Fruit fly (Drosophila melanogaster) whole organism, adult: ENCODE data around the gene TwdlW.

Experiments
- CG11617 ChIP-seq: fragments of 200-800 bp; sonication (Bioruptor generic); optimal IDR thresholded peaks from 2 replicates; lab custom pipeline; 2017; ENCODE audit warnings: mild to moderate bottlenecking, missing biosample characterization, missing genetic modification reagents, missing genetic modification characterization
- CG12768 ChIP-seq: fragments of 200-800 bp; sonication (Bioruptor generic); optimal IDR thresholded peaks from 2 replicates; lab custom pipeline; 2017; ENCODE audit warnings: missing biosample characterization, missing genetic modification characterization, mild to moderate bottlenecking, moderate library complexity, missing genetic modification reagents
- CG14711 ChIP-seq: fragments of 200-800 bp; sonication (Bioruptor generic); optimal IDR thresholded peaks from 2 replicates; lab custom pipeline; 2018; ENCODE audit warnings: missing biosample characterization, mild to moderate bottlenecking, missing genetic modification characterization, moderate library complexity
- CG1620 ChIP-seq: fragments of 200-800 bp; sonication (Bioruptor generic); optimal IDR thresholded peaks from 2 replicates; lab custom pipeline; 2016; ENCODE audit warnings: missing biosample characterization, missing genetic modification characterization
- CG33017 ChIP-seq: fragments of 200-800 bp; sonication (Bioruptor generic); optimal IDR thresholded peaks from 2 replicates; lab custom pipeline; 2018; ENCODE audit warnings: missing biosample characterization, mild to moderate bottlenecking, missing genetic modification characterization, moderate library complexity
- CG5204 ChIP-seq: fragments of 200-800 bp; sonication (Bioruptor generic); optimal IDR thresholded peaks from 2 replicates; lab custom pipeline; 2016; ENCODE audit warnings: missing biosample characterization, missing genetic modification characterization
- CG7045 ChIP-seq: fragments of 200-800 bp; sonication (Bioruptor generic); optimal IDR thresholded peaks from 2 replicates; lab custom pipeline; 2017; ENCODE audit warnings: missing biosample characterization, mild to moderate bottlenecking, missing genetic modification characterization
- CG7101 ChIP-seq: fragments of 200-800 bp; sonication (Bioruptor generic); optimal IDR thresholded peaks from 2 replicates; lab custom pipeline; 2018; ENCODE audit warnings: missing biosample characterization, mild to moderate bottlenecking, missing genetic modification characterization, moderate library complexity
- Clk ChIP-seq: fragments of 200-800 bp; sonication (Bioruptor generic); optimal IDR thresholded peaks from 2 replicates; lab custom pipeline; 2017; ENCODE audit warnings: missing biosample characterization, missing genetic modification characterization
- Crg-1 ChIP-seq: fragments of 200-800 bp; sonication (Bioruptor generic); optimal IDR thresholded peaks from 2 replicates; lab custom pipeline; 2016; ENCODE audit warnings: missing biosample characterization, missing genetic modification characterization
- Hr96 ChIP-seq: fragments of 200-800 bp; sonication (Bioruptor generic); optimal IDR thresholded peaks from 2 replicates; lab custom pipeline; 2016; ENCODE audit warnings: missing biosample characterization, missing genetic modification characterization
- Mnt ChIP-seq: fragments of 200-800 bp; sonication (Bioruptor generic); optimal IDR thresholded peaks from 2 replicates; lab custom pipeline; 2016; ENCODE audit warnings: missing biosample characterization, mild to moderate bottlenecking, missing genetic modification characterization
- bab1 ChIP-seq: fragments of 200-800 bp; sonication (Bioruptor generic); optimal IDR thresholded peaks from 3 replicates; lab custom pipeline; 2019; ENCODE audit warnings: missing biosample characterization, mild to moderate bottlenecking, missing genetic modification characterization, moderate library complexity
- cic ChIP-seq: fragments of 200-800 bp; sonication (Bioruptor generic); optimal IDR thresholded peaks from 2 replicates; lab custom pipeline; 2017; ENCODE audit warnings: missing biosample characterization, mild to moderate bottlenecking, missing genetic modification characterization, moderate library complexity
- cnc ChIP-seq, 2 experiments: fragments of >200 bp; optimal IDR thresholded peaks; 2 replicates each; lab custom pipeline; 2017
- kay ChIP-seq: fragments of 200-800 bp; sonication (Bioruptor generic); peaks from one replicate; lab custom pipeline; 2016; ENCODE audit warnings: missing biosample characterization, missing genetic modification characterization, borderline replicate concordance
- ovo ChIP-seq: fragments of 200-800 bp; sonication (Bioruptor generic); optimal IDR thresholded peaks from 2 replicates; lab custom pipeline; 2016; ENCODE audit warnings: missing biosample characterization, missing genetic modification characterization
- pad ChIP-seq: fragments of 200-800 bp; sonication (Bioruptor generic); optimal IDR thresholded peaks from 3 replicates; lab custom pipeline; 2017; ENCODE audit warnings: missing biosample characterization, missing genetic modification characterization, mild to moderate bottlenecking, moderate library complexity, missing genetic modification reagents
- tj ChIP-seq: fragments of 200-800 bp; sonication (Bioruptor generic); optimal IDR thresholded peaks from 3 replicates; lab custom pipeline; 2017; ENCODE audit warnings: missing biosample characterization, mild to moderate bottlenecking, missing genetic modification characterization, moderate library complexity
- toe ChIP-seq: fragments of 200-800 bp; sonication (Bioruptor generic); optimal IDR thresholded peaks from 2 replicates; lab custom pipeline; 2016; ENCODE audit warnings: missing biosample characterization, missing genetic modification characterization

The TwdlW gene

dm6 chr3R:17142304-17142703, at the start of gene TwdlW:
TwdlW (minus strand) TSS chr3R:17142404.
- TF ChIP-seq CG11617 (no peak), kay (GFP tag; lab: Kevin White, UChicago) (no peak), CG14711 (no peak), CG7101 (no peak), pad (GFP tag; lab: Kevin White, UChicago) (no peak), cnc (optimal IDR thresholded peaks at IDR 0.05; lab: Kevin White, UChicago) (no peak), CG1620 (no peak), CG33017 (tag; lab: Kevin White, UChicago) (no peak), tj (no peak), Hr96 (GFP tag; lab: Kevin White, UChicago) (no peak), Crg-1 (GFP tag; lab: Kevin White, UChicago) (no peak), bab1 (GFP tag; lab: Kevin White, UChicago) (no peak), CG7045 (GFP tag; lab: Kevin White, UChicago) (no peak), Clk (GFP tag; lab: Kevin White, UChicago) (no peak), ovo (GFP tag; lab: Kevin White, UChicago) (no peak), cic (GFP tag; lab: Kevin White, UChicago) (no peak), CG12768 (GFP tag; lab: Kevin White, UChicago) (no peak), CG5204 (no peak)

- TF ChIP-seq CG7101 (no peak), CG14711 (no peak), CG7045 (GFP tag; lab: Kevin White, UChicago) (no peak), cic (GFP tag; lab: Kevin White, UChicago) (no peak), tj (no peak), toe (GFP tag; lab: Kevin White, UChicago) (no peak), CG12768 (GFP tag; lab: Kevin White, UChicago) (no peak)
Measured at dm6 chr3R:17178140-17178539, 35.9 kb upstream of the TwdlW start.

dm6 chr3R:17151376-17152026, 9.3 kb upstream of the TwdlW start, which contains the start of gene CG5292:
CG5292 (plus strand) TSS chr3R:17151861.
- TF ChIP-seq Crg-1 (GFP tag; lab: Kevin White, UChicago) (peak; percentile 38), Mnt (GFP tag; lab: Kevin White, UChicago) (peak; percentile 80), CG1620 (peak; percentile 54), CG7101 (peak; percentile 64), bab1 (GFP tag; lab: Kevin White, UChicago) (peak; percentile 70), ovo (GFP tag; lab: Kevin White, UChicago) (peak; percentile 55), CG11617 (peak; percentile 46), CG12768 (GFP tag; lab: Kevin White, UChicago) (no peak), CG14711 (peak; percentile 48), tj (peak; percentile 37), pad (GFP tag; lab: Kevin White, UChicago) (peak; percentile 31), cic (GFP tag; lab: Kevin White, UChicago) (no peak), CG5204 (peak; percentile 41), kay (GFP tag; lab: Kevin White, UChicago) (no peak), Hr96 (GFP tag; lab: Kevin White, UChicago) (peak; percentile 34), cnc (optimal IDR thresholded peaks at IDR 0.05; lab: Kevin White, UChicago) (no peak), CG33017 (tag; lab: Kevin White, UChicago) (peak; percentile 65), toe (GFP tag; lab: Kevin White, UChicago) (peak; percentile 52), CG7045 (GFP tag; lab: Kevin White, UChicago) (peak; percentile 12), Clk (GFP tag; lab: Kevin White, UChicago) (no peak)

dm6 chr3R:17150287-17150686, 8.1 kb upstream of the TwdlW start, which contains the start of gene Smug:
Smug (plus strand) TSS chr3R:17150587.
- no peak for TF ChIP-seq CG14711
- TF ChIP-seq Clk (GFP tag; lab: Kevin White, UChicago), result no peak
- TF ChIP-seq ovo (GFP tag; lab: Kevin White, UChicago), result no peak
- TF ChIP-seq Crg-1 (GFP tag; lab: Kevin White, UChicago), result no peak
- no peak for TF ChIP-seq pad (GFP tag; lab: Kevin White, UChicago)
- TF ChIP-seq CG1620, result no peak
- TF ChIP-seq cic (GFP tag; lab: Kevin White, UChicago), result no peak
- no peak for TF ChIP-seq cnc (optimal IDR thresholded peaks at IDR 0.05; lab: Kevin White, UChicago)

dm6 chr3R:17149080-17149746, 7.0 kb upstream of the TwdlW start, which contains the start of the genes m-cup and Det:
m-cup (minus strand) TSS chr3R:17149412.
Det (plus strand) TSS chr3R:17149667.
- no peak for TF ChIP-seq ovo (GFP tag; lab: Kevin White, UChicago)
- TF ChIP-seq CG1620, result peak; percentile 62
- peak; percentile 89 for TF ChIP-seq tj
- TF ChIP-seq kay (GFP tag; lab: Kevin White, UChicago), result peak; percentile 17
- TF ChIP-seq Clk (GFP tag; lab: Kevin White, UChicago), result no peak
- TF ChIP-seq CG33017 (tag; lab: Kevin White, UChicago), result no peak
- peak; percentile 54 for TF ChIP-seq toe (GFP tag; lab: Kevin White, UChicago)
- TF ChIP-seq cic (GFP tag; lab: Kevin White, UChicago), result no peak
- TF ChIP-seq CG14711, result peak; percentile 89
- TF ChIP-seq CG5204, result peak; percentile 56
- TF ChIP-seq Crg-1 (GFP tag; lab: Kevin White, UChicago), result no peak
- TF ChIP-seq cnc (optimal IDR thresholded peaks at IDR 0.05; lab: Kevin White, UChicago), result no peak
- no peak for TF ChIP-seq CG12768 (GFP tag; lab: Kevin White, UChicago)
- peak; percentile 75 for TF ChIP-seq bab1 (GFP tag; lab: Kevin White, UChicago)
- peak; percentile 25 for TF ChIP-seq pad (GFP tag; lab: Kevin White, UChicago)
- peak; percentile 46 for TF ChIP-seq Hr96 (GFP tag; lab: Kevin White, UChicago)
- peak; percentile 24 for TF ChIP-seq Mnt (GFP tag; lab: Kevin White, UChicago)
